Fruit fly (Drosophila melanogaster): ENCODE data around the gene csw.

The csw gene

dm6 chrX:2123013-2123964 is 29.3 kb downstream of the csw start, which contains the start of gene ph-d (continued):
- peak; percentile 9 for TF ChIP-seq Myb (GFP tag; optimal IDR thresholded peaks at IDR 0.05)
- no peak for TF ChIP-seq tup (GFP tag; optimal IDR thresholded peaks at IDR 0.05)
- TF ChIP-seq tx (GFP tag; optimal IDR thresholded peaks at IDR 0.05): no peak
- TF ChIP-seq ac (GFP tag; optimal IDR thresholded peaks at IDR 0.05): no peak
- no peak for TF ChIP-seq psq (GFP tag; optimal IDR thresholded peaks at IDR 0.05)
- TF ChIP-seq CG12071 (GFP tag; optimal IDR thresholded peaks at IDR 0.05): peak; percentile 18
- TF ChIP-seq Chrac-16 (GFP tag; optimal IDR thresholded peaks at IDR 0.05): peak; percentile 62
- TF ChIP-seq CG10654 (GFP tag; optimal IDR thresholded peaks at IDR 0.05): no peak
- peak; percentile 18 for TF ChIP-seq CG5245 (GFP tag; optimal IDR thresholded peaks at IDR 0.05)
- no peak for TF ChIP-seq Sry-β (GFP tag; optimal IDR thresholded peaks at IDR 0.05)
- TF ChIP-seq az2 (GFP tag; optimal IDR thresholded peaks at IDR 0.05): peak; percentile 40
- TF ChIP-seq Blimp-1 (GFP tag; optimal IDR thresholded peaks at IDR 0.05): peak; percentile 52
- TF ChIP-seq trem (tag; optimal IDR thresholded peaks at IDR 0.05): peak; percentile 40
- TF ChIP-seq CG8290 (GFP tag; optimal IDR thresholded peaks at IDR 0.05): no peak
- TF ChIP-seq CG8290 (tag; optimal IDR thresholded peaks at IDR 0.05): peak in 1 of 2 experiments; percentile 69
- peak; percentile 69; the same call in 1 of the 2 replicates for TF ChIP-seq aop (GFP tag; IDR thresholded peaks at IDR 0.05)
- no peak for TF ChIP-seq CG12744 (GFP tag; optimal IDR thresholded peaks at IDR 0.05)
- peak; percentile 100 for TF ChIP-seq pros (GFP tag; optimal IDR thresholded peaks at IDR 0.05)
- TF ChIP-seq CG13775 (GFP tag; optimal IDR thresholded peaks at IDR 0.05): peak; percentile 27
- no peak for TF ChIP-seq hb (GFP tag; IDR thresholded peaks at IDR 0.05; ENCODE audit: partially characterized antibody)
- peak; percentile 62; the same call in 1 of the 3 replicates for TF ChIP-seq ci (GFP tag; IDR thresholded peaks at IDR 0.05)
- no peak for TF ChIP-seq CG4730 (GFP tag; IDR thresholded peaks at IDR 0.05)
- TF ChIP-seq Ets65A (GFP tag): no peak
- TF ChIP-seq gro (GFP tag; optimal IDR thresholded peaks at IDR 0.05): peak; percentile 30
- TF ChIP-seq kah (GFP tag; optimal IDR thresholded peaks at IDR 0.05): no peak
- no peak for TF ChIP-seq ranshi (GFP tag; IDR thresholded peaks at IDR 0.05)
- TF ChIP-seq tna (GFP tag; IDR thresholded peaks at IDR 0.05; ENCODE audit: partially characterized antibody): no peak
- no peak for TF ChIP-seq lbe (GFP tag; optimal IDR thresholded peaks at IDR 0.05)
- TF ChIP-seq CG2712 (tag; optimal IDR thresholded peaks at IDR 0.05): peak; percentile 49
- peak in 1 of 3 experiments; percentile 58 for TF ChIP-seq lola (GFP tag; optimal IDR thresholded peaks at IDR 0.05)
- TF ChIP-seq Nf-YA (GFP tag; IDR thresholded peaks at IDR 0.05): no peak
- no peak for TF ChIP-seq CG7357 (GFP tag; IDR thresholded peaks at IDR 0.05)
- TF ChIP-seq Rfx (GFP tag; IDR thresholded peaks at IDR 0.05): peak; percentile 48
- TF ChIP-seq p53 (GFP tag; optimal IDR thresholded peaks at IDR 0.05): peak; percentile 56
- no peak for TF ChIP-seq CG6254 (GFP tag; optimal IDR thresholded peaks at IDR 0.05)
- TF ChIP-seq ssp (GFP tag; IDR thresholded peaks at IDR 0.05): peak; percentile 24; the same call in 1 of the 2 replicates
- no peak for TF ChIP-seq CG8281 (tag; optimal IDR thresholded peaks at IDR 0.05)
- no peak for TF ChIP-seq NC2β (GFP tag; optimal IDR thresholded peaks at IDR 0.05)
- TF ChIP-seq insv (GFP tag; optimal IDR thresholded peaks at IDR 0.05): peak in 1 of 2 experiments; percentile 17
- no peak for TF ChIP-seq CG4820 (GFP tag; optimal IDR thresholded peaks at IDR 0.05)
- TF ChIP-seq ems (GFP tag; optimal IDR thresholded peaks at IDR 0.05): no peak
- TF ChIP-seq CG6272 (GFP tag; IDR thresholded peaks at IDR 0.05): no peak
- no peak for TF ChIP-seq Dfd (GFP tag; optimal IDR thresholded peaks at IDR 0.05)
- peak; percentile 41 for TF ChIP-seq CG33557 (GFP tag; optimal IDR thresholded peaks at IDR 0.05)
- no peak for TF ChIP-seq CG14860 (GFP tag; IDR thresholded peaks at IDR 0.05; ENCODE audit: partially characterized antibody)
- TF ChIP-seq E2f2 (GFP tag; IDR thresholded peaks at IDR 0.05): peak; percentile 68
- TF ChIP-seq pfk (GFP tag; optimal IDR thresholded peaks at IDR 0.05): peak; percentile 79
- TF ChIP-seq CG11456 (GFP tag; IDR thresholded peaks at IDR 0.05): peak; percentile 39; the same call in 1 of the 3 replicates
- peak; percentile 48 for TF ChIP-seq Fer1 (GFP tag; optimal IDR thresholded peaks at IDR 0.05)

Measured in whole organism, embryonic.